Worm (Caenorhabditis elegans): ENCODE results near the gene F41G3.10.

The F41G3.10 gene

DNA sequence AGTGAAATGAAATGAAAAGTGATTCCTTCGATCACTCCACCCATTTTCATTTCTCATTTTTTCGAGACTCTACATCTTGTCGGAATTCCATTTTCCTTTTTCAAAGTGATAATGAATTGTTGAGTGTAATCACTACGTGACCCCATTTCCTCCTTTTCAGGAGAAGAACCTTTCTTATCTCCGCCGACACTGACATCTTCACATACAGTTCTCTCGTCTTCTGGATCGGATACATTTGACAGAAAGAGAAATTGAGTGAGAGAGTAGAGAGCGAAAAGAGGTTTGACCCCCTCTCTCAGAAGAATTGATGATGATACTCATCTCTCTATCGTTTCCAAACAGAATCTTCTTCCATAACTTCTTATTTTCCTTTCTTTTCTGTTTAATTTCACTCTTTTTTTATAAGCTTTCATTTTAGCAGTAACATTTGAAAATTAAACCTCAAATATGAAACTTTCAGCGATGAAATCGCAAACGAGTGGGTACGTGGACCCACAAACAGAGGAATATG lies 35.4 kb downstream of the F41G3.10 start, which contains the start of gene dpy-2:
dpy-2 (plus strand) TSS at position 461 of the 511 bp plus-strand sequence.
- no peak for TF ChIP-seq K11D2.4 (GFP tag; IDR thresholded peaks at IDR 0.05)
- no peak for TF ChIP-seq F33H1.4 (GFP tag; IDR thresholded peaks at IDR 0.05)
- TF ChIP-seq egrh-3 (GFP tag; IDR thresholded peaks at IDR 0.05) = no peak
- TF ChIP-seq ccch-3 (GFP tag; optimal IDR thresholded peaks at IDR 0.05) = no peak
- no peak for TF ChIP-seq F49E8.2 (tag; optimal IDR thresholded peaks at IDR 0.05; ENCODE audit: insufficient read depth)
- TF ChIP-seq sea-2 (GFP tag; IDR thresholded peaks at IDR 0.05) = no peak

- no peak for TF ChIP-seq sea-2 (GFP tag; IDR thresholded peaks at IDR 0.05)
- no peak for TF ChIP-seq unc-130 (GFP tag; optimal IDR thresholded peaks at IDR 0.05)
- TF ChIP-seq egl-44 (GFP tag; IDR thresholded peaks at IDR 0.05) = no peak
- no peak for TF ChIP-seq ztf-22 (GFP tag; optimal IDR thresholded peaks at IDR 0.05)
- TF ChIP-seq lir-1 (GFP tag; conservative IDR thresholded peaks at IDR 0.05) = no peak
- TF ChIP-seq fkh-3 (tag; optimal IDR thresholded peaks at IDR 0.05) = no peak
- no peak for TF ChIP-seq cebp-1 (GFP tag; IDR thresholded peaks at IDR 0.05)
- TF ChIP-seq cebp-1 (tag; optimal IDR thresholded peaks at IDR 0.05) = no peak
These were observed 36.3 kb downstream of the F41G3.10 start for ce11 chrII:6713003-6713402.

DNA sequence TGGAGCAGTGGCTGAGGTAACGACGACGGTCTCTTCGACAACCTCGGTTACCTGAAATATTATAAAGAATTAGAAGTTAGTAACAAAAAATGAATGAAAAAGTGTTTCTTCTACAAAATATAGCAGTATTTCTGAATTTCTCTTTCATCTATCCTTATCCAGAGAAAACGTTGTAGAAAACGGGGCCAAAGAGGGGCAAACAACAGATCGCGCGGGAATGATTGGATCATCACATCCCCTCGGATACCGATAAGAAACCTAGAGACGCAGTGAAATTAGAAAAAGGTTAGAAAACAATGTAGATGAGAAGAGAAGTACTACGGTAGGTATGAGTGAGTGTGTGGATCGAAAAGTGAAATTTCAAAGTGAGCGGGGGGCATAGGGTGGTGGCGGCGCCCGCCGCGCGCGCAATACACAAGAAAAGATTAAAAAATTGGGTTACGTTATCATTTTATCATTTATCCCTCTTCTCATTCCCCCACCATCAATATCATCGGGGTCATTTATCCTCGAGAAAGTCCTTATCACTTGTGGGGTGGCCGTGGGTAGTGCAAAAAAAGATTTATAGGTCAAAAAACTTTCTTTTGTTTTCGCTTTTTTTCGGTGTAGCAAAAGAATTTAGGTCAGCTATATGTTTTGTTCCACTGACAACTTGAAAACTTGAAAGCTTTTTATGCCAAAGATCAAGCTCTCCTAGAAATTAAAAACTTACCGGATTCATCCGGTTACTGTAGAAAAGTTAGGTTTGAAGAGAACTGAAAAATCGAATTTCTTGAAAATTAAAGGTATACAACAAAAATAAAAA lies 36.9 kb downstream of the F41G3.10 start, which contains the start of the genes dpy-10 and T14B4.19:
dpy-10 (minus strand) TSS at position 51 of the 805 bp plus-strand sequence.
T14B4.19 (minus strand) TSS at position 755 of the 805 bp plus-strand sequence.
- no peak for TF ChIP-seq B0336.3 (GFP tag; IDR thresholded peaks at IDR 0.05)
- no peak for TF ChIP-seq ceh-58 (GFP tag; IDR thresholded peaks at IDR 0.05)
- TF ChIP-seq pha-4 (tag; optimal IDR thresholded peaks at IDR 0.05) = no peak
- TF ChIP-seq T07F8.4 (tag; optimal IDR thresholded peaks at IDR 0.05) = no peak
- TF ChIP-seq akir-1 (GFP tag; optimal IDR thresholded peaks at IDR 0.05) = no peak
- no peak for TF ChIP-seq ztf-22 (GFP tag; optimal IDR thresholded peaks at IDR 0.05)
- TF ChIP-seq tbp1 (GFP tag; optimal IDR thresholded peaks at IDR 0.05) = no peak
- TF ChIP-seq nhr-120 (GFP tag; IDR thresholded peaks at IDR 0.05) = no peak
- no peak for TF ChIP-seq cebp-1 (GFP tag; IDR thresholded peaks at IDR 0.05)
- TF ChIP-seq cebp-1 (tag; optimal IDR thresholded peaks at IDR 0.05) = no peak
- no peak for TF ChIP-seq F39B2.1 (GFP tag; IDR thresholded peaks at IDR 0.05)

- TF ChIP-seq lsy-27 (tag; optimal IDR thresholded peaks at IDR 0.05; ENCODE audit: borderline replicate concordance, insufficient read depth) (no peak), madf-6 (GFP tag; IDR thresholded peaks at IDR 0.05) (no peak), ceh-91 (GFP tag; IDR thresholded peaks at IDR 0.05) (no peak), ceh-27 (GFP tag; optimal IDR thresholded peaks at IDR 0.05) (no peak), dox-1 (GFP tag; IDR thresholded peaks at IDR 0.05) (0 out of 2 replicates have a peak, but pooled peaks have one; percentile 23), atf-7 (tag; optimal IDR thresholded peaks at IDR 0.05) (no peak), athp-1 (tag; optimal IDR thresholded peaks at IDR 0.05) (no peak), bed-2 (GFP tag; IDR thresholded peaks at IDR 0.05) (no peak), zfh-2 (GFP tag; conservative IDR thresholded peaks at IDR 0.05) (peak; percentile 74)
These were observed 38.7 kb downstream of the F41G3.10 start for ce11 chrII:6710596-6710995.

ce11 chrII:6709680-6710079 lies 39.6 kb downstream of the F41G3.10 start:
- TF ChIP-seq K11D2.4 (GFP tag; IDR thresholded peaks at IDR 0.05) = no peak
- no peak for TF ChIP-seq tlf-1 (GFP tag; optimal IDR thresholded peaks at IDR 0.05)
- no peak for TF ChIP-seq bed-1 (GFP tag; IDR thresholded peaks at IDR 0.05)
- no peak for TF ChIP-seq hlh-26 (GFP tag; conservative IDR thresholded peaks at IDR 0.05)
- TF ChIP-seq F39B2.1 (GFP tag; IDR thresholded peaks at IDR 0.05) = no peak
- no peak for TF ChIP-seq lag-1 (GFP tag; IDR thresholded peaks at IDR 0.05)
- no peak for TF ChIP-seq chd-7 (tag; optimal IDR thresholded peaks at IDR 0.05)
- no peak for TF ChIP-seq ztf-28 (GFP tag; IDR thresholded peaks at IDR 0.05)
- TF ChIP-seq T26A5.8 (tag; optimal IDR thresholded peaks at IDR 0.05) = no peak
- TF ChIP-seq nhr-80 (tag; optimal IDR thresholded peaks at IDR 0.05) = no peak
- no peak for TF ChIP-seq zfh-2 (GFP tag; conservative IDR thresholded peaks at IDR 0.05)
- TF ChIP-seq madf-8 (GFP tag; conservative IDR thresholded peaks at IDR 0.05) = no peak
- TF ChIP-seq Y79H2A.3 (GFP tag; conservative IDR thresholded peaks at IDR 0.05) = no peak

Measured in whole organism, young adult.